Worm (Caenorhabditis elegans): ENCODE measurements around the gene gadr-4.

DNA sequence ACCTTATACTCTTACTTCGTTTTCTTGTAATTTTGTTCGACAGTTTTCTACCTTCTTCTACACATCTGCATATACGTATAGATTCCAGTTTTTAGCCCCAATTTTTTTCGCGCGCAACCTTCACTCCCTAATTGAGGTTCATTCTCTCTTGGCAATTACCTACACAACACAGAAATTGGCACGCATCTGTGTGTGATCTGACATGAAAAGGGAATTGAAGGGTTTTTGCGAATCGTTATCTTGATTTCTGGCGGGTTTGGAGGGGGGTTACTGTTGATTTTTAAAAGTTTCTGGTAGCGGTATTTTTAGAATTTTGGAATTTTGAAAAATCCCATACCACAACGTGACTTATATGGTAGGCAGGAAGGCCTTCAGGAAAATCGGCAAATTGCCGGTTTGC is 40.3 kb upstream of the gadr-4 start:
- TF ChIP-seq fos-1 (tag; optimal IDR thresholded peaks at IDR 0.05) (no peak), sdz-12 (GFP tag; optimal IDR thresholded peaks at IDR 0.05) (no peak), lin-13 (GFP tag; optimal IDR thresholded peaks at IDR 0.05) (no peak), lin-15B (tag; optimal IDR thresholded peaks at IDR 0.05) (no peak), lsy-2 (tag; optimal IDR thresholded peaks at IDR 0.05) (no peak), fkh-10 (GFP tag; optimal IDR thresholded peaks at IDR 0.05) (no peak), zfp-2 (tag; optimal IDR thresholded peaks at IDR 0.05) (no peak), zag-1 (tag; optimal IDR thresholded peaks at IDR 0.05) (no peak), php-3 (GFP tag; IDR thresholded peaks at IDR 0.05) (no peak), lin-39 (tag; optimal IDR thresholded peaks at IDR 0.05) (no peak), hlh-30 (tag; optimal IDR thresholded peaks at IDR 0.05; ENCODE audit: insufficient read depth) (no peak), unc-39 (tag; optimal IDR thresholded peaks at IDR 0.05) (no peak), unc-62 (GFP tag; optimal IDR thresholded peaks at IDR 0.05 in 1 of 2) (no peak), unc-62 (tag; optimal IDR thresholded peaks at IDR 0.05) (no peak), nhr-237 (tag; optimal IDR thresholded peaks at IDR 0.05) (no peak)
